Worm (Caenorhabditis elegans) whole organism, young adult: ENCODE data around the gene slc-36.5.

Source experiments
- B0336.3 ChIP-seq: fragments of 200-800 bp; sonication (Bioruptor generic); IDR thresholded peaks from 2 replicates; pipeline ENCODE4 v1.3.6; 2022; ENCODE audit warnings: missing genetic modification characterization, missing compliant biosample characterization
- F37B4.10 ChIP-seq: fragments of 200-800 bp; sonication (Bioruptor generic); IDR thresholded peaks from 2 replicates; pipeline ENCODE4 v1.3.6; 2022; ENCODE audit warnings: missing genetic modification characterization, missing compliant biosample characterization
- F52B5.7 ChIP-seq: sonication (generic microtip); optimal IDR thresholded peaks from 2 replicates; lab custom pipeline; 2016; ENCODE audit warnings: mild to moderate bottlenecking, missing genetic modification characterization, missing compliant biosample characterization
- lsy-27 ChIP-seq: sonication (generic microtip); optimal IDR thresholded peaks from 2 replicates; lab custom pipeline; 2017; ENCODE audit warnings: missing genetic modification characterization, mild to moderate bottlenecking, missing compliant biosample characterization, antibody characterized with exemption, missing genotype, borderline replicate concordance; ENCODE audit not compliant: insufficient read depth
- madf-10 ChIP-seq: sonication (generic microtip); optimal IDR thresholded peaks from 2 replicates; lab custom pipeline; 2016; ENCODE audit warnings: mild to moderate bottlenecking, missing genetic modification characterization, missing compliant biosample characterization

DNA sequence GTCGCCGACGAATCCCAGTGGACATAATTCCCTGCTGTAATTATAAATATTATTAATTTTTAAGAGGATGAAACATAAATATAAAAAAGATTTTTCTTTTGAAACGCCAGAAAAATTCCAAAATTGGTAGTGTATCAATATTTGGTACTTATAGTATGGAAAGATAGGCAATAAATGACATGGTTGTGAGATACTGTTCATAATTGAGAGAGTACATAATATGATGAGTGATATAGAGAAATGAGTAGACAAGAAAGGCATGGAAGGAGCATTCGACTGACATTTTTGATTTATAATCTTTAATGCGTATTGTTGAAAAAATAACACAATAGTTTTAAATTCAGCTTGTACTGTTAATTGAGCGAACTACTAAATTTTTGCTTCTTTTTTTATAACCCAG is 20.6 kb upstream of the slc-36.5 start, which contains the start of gene C44B7.11:
- TF ChIP-seq madf-10 (tag; lab: Kevin White, UChicago) (no peak), B0336.3 (GFP tag; lab: Robert Waterston, UW) (no peak), F37B4.10 (GFP tag; lab: Robert Waterston, UW) (no peak), F52B5.7 (tag; lab: Kevin White, UChicago) (no peak), lsy-27 (tag; lab: Kevin White, UChicago) (no peak)
